Fruit fly (Drosophila melanogaster) whole organism, wandering third instar larva: ENCODE data around the gene Exo70.

ENCODE experiments used
- Abd-B ChIP-seq: fragments of >200 bp; optimal IDR thresholded peaks from 2 replicates; lab custom pipeline; 2017; ENCODE audit warnings: missing biosample characterization, missing genetic modification characterization
- CG32264 ChIP-seq: fragments of 200-800 bp; sonication (Bioruptor generic); optimal IDR thresholded peaks from 2 replicates; lab custom pipeline; 2016; ENCODE audit warnings: missing biosample characterization, missing genetic modification characterization
- CG9705 ChIP-seq: fragments of 200-800 bp; sonication (Bioruptor generic); optimal IDR thresholded peaks from 2 replicates; lab custom pipeline; 2018; ENCODE audit warnings: missing biosample characterization, mild to moderate bottlenecking, missing genetic modification characterization
- CrebA ChIP-seq: fragments of 200-800 bp; sonication (Bioruptor generic); optimal IDR thresholded peaks from 2 replicates; lab custom pipeline; 2016; ENCODE audit warnings: missing biosample characterization, mild to moderate bottlenecking, missing genetic modification characterization, borderline replicate concordance
- Dfd ChIP-seq: fragments of >200 bp; optimal IDR thresholded peaks from 2 replicates; lab custom pipeline; 2017; ENCODE audit warnings: missing biosample characterization, missing genetic modification characterization
- Dif ChIP-seq: fragments of 200-275, 200-300 bp; sonication (Bioruptor generic); optimal IDR thresholded peaks from 2 replicates; lab custom pipeline; 2018; ENCODE audit warnings: missing biosample characterization, missing genetic modification characterization; ENCODE audit not compliant: partially characterized antibody
- GATAd ChIP-seq: sonication (Bioruptor generic); optimal IDR thresholded peaks from 2 replicates; lab custom pipeline; 2016; ENCODE audit warnings: missing biosample characterization, missing genetic modification characterization
- HLH106 ChIP-seq: fragments of 200-800 bp; optimal IDR thresholded peaks from 3 replicates; lab custom pipeline; 2019; ENCODE audit warnings: missing biosample characterization, mild to moderate bottlenecking, missing genetic modification characterization, moderate library complexity
- Hnf4 ChIP-seq: fragments of 200-800 bp; sonication (Bioruptor generic); optimal IDR thresholded peaks from 2 replicates; lab custom pipeline; 2016; ENCODE audit warnings: missing biosample characterization, mild to moderate bottlenecking, missing genetic modification characterization
- Hr78 ChIP-seq: fragments of >200 bp; optimal IDR thresholded peaks from 2 replicates; lab custom pipeline; 2017; ENCODE audit warnings: missing biosample characterization, missing genetic modification characterization
- Hr83 ChIP-seq: fragments of 200-300 bp; sonication (Bioruptor generic); optimal IDR thresholded peaks from 2 replicates; lab custom pipeline; 2016; ENCODE audit warnings: missing biosample characterization, mild to moderate bottlenecking, missing genetic modification characterization, moderate library complexity; ENCODE audit not compliant: poor library complexity, severe bottlenecking
- Jra ChIP-seq: sonication (Bioruptor generic); optimal IDR thresholded peaks from 2 replicates; lab custom pipeline; 2016; ENCODE audit warnings: missing biosample characterization, missing genetic modification characterization
- Mio ChIP-seq: sonication (Bioruptor generic); optimal IDR thresholded peaks from 2 replicates; lab custom pipeline; 2016; ENCODE audit warnings: missing biosample characterization, missing genetic modification characterization
- Myc ChIP-seq: fragments of >200 bp; optimal IDR thresholded peaks from 2 replicates; lab custom pipeline; 2017
- N ChIP-seq: fragments of >200 bp; optimal IDR thresholded peaks from 2 replicates; lab custom pipeline; 2018; ENCODE audit warnings: missing biosample characterization, missing external identifiers, missing genetic modification characterization
- OdsH ChIP-seq: fragments of 200-800 bp; sonication (Bioruptor generic); optimal IDR thresholded peaks from 2 replicates; lab custom pipeline; 2016; ENCODE audit warnings: missing biosample characterization, mild to moderate bottlenecking, missing genetic modification characterization
- Rel ChIP-seq, 2 experiments: fragments of 200-800 bp; sonication (Bioruptor generic) in 1 of 2; optimal IDR thresholded peaks; 2 replicates in 1 of 2; 3 replicates in 1 of 2; lab custom pipeline; 2016 to 2019; ENCODE audit warnings: mild to moderate bottlenecking in 2 of 2, missing biosample characterization in 2 of 2, missing genetic modification characterization in 2 of 2, moderate library complexity in 1 of 2
- Sp1 ChIP-seq: fragments of 200-800 bp; sonication (Bioruptor generic); optimal IDR thresholded peaks from 3 replicates; lab custom pipeline; 2019; ENCODE audit warnings: missing biosample characterization, mild to moderate bottlenecking, missing genetic modification characterization, moderate library complexity
- Vsx2 ChIP-seq: fragments of 200-300, 225-300 bp; sonication (Bioruptor generic); optimal IDR thresholded peaks from 2 replicates; lab custom pipeline; 2018; ENCODE audit warnings: missing biosample characterization, missing genetic modification characterization; ENCODE audit not compliant: partially characterized antibody
- br ChIP-seq: fragments of 200-800 bp; sonication (Bioruptor generic); optimal IDR thresholded peaks from 2 replicates; lab custom pipeline; 2016; ENCODE audit warnings: missing biosample characterization, missing genetic modification characterization
- brk ChIP-seq: fragments of 200-800 bp; sonication (Bioruptor generic); optimal IDR thresholded peaks from 2 replicates; lab custom pipeline; 2016; ENCODE audit warnings: missing biosample characterization, mild to moderate bottlenecking, missing genetic modification characterization
- dl ChIP-seq, 2 experiments: fragments of 175-275, 200-275 bp in 1 of 2; fragments of 200-275 bp in 1 of 2; sonication (Bioruptor generic); optimal IDR thresholded peaks; lab custom pipeline; 2018; ENCODE audit warnings: mild to moderate bottlenecking in 2 of 2, missing biosample characterization in 2 of 2, missing genetic modification characterization in 2 of 2, moderate library complexity in 2 of 2; ENCODE audit not compliant: partially characterized antibody in 2 of 2, insufficient read depth in 1 of 2
- dmrt93B ChIP-seq: fragments of 200-800 bp; sonication (Bioruptor generic); optimal IDR thresholded peaks from 2 replicates; lab custom pipeline; 2018; ENCODE audit warnings: missing biosample characterization, mild to moderate bottlenecking, missing genetic modification characterization
- dsf ChIP-seq: sonication (Bioruptor generic); optimal IDR thresholded peaks from 2 replicates; lab custom pipeline; 2016; ENCODE audit warnings: missing biosample characterization, missing genetic modification characterization, borderline replicate concordance
- ey ChIP-seq: fragments of 200-800 bp; sonication (Bioruptor generic); optimal IDR thresholded peaks from 2 replicates; lab custom pipeline; 2016; ENCODE audit warnings: missing biosample characterization, missing genetic modification characterization
- foxo ChIP-seq, 2 experiments: fragments of 200-800 bp; sonication (Bioruptor generic); optimal IDR thresholded peaks; 2 replicates in 1 of 2; 3 replicates in 1 of 2; lab custom pipeline; 2016 to 2017; ENCODE audit warnings: missing biosample characterization in 2 of 2, missing genetic modification characterization in 2 of 2
- fru ChIP-seq: fragments of 200-800 bp; sonication (Bioruptor generic); optimal IDR thresholded peaks from 3 replicates; lab custom pipeline; 2016; ENCODE audit warnings: missing biosample characterization, mild to moderate bottlenecking, missing genetic modification characterization
- h ChIP-seq: fragments of 200-800 bp; sonication (Bioruptor generic); optimal IDR thresholded peaks from 3 replicates; lab custom pipeline; 2016; ENCODE audit warnings: missing biosample characterization, mild to moderate bottlenecking, missing genetic modification characterization
- jim ChIP-seq: fragments of 175-275, 200-325 bp; sonication (Bioruptor generic); optimal IDR thresholded peaks from 2 replicates; lab custom pipeline; 2016; ENCODE audit warnings: missing biosample characterization, mild to moderate bottlenecking, missing genetic modification characterization
- lola ChIP-seq: fragments of >200 bp; optimal IDR thresholded peaks from 2 replicates; lab custom pipeline; 2017; ENCODE audit warnings: missing biosample characterization, missing genetic modification characterization
- pan ChIP-seq: fragments of >200 bp; optimal IDR thresholded peaks from 2 replicates; lab custom pipeline; 2017
- psq ChIP-seq: fragments of 200-800 bp; sonication (Bioruptor generic); optimal IDR thresholded peaks from 3 replicates; lab custom pipeline; 2017; ENCODE audit warnings: missing biosample characterization, mild to moderate bottlenecking, missing genetic modification characterization, moderate library complexity
- rgr ChIP-seq: fragments of 200-800 bp; sonication (Bioruptor generic); optimal IDR thresholded peaks from 3 replicates; lab custom pipeline; 2016; ENCODE audit warnings: missing biosample characterization, mild to moderate bottlenecking, missing genetic modification characterization
- sage ChIP-seq: fragments of 200-800 bp; sonication (Bioruptor generic); optimal IDR thresholded peaks from 2 replicates; lab custom pipeline; 2016; ENCODE audit warnings: missing biosample characterization, mild to moderate bottlenecking, missing genetic modification characterization
- sv ChIP-seq: fragments of 200-800 bp; sonication (Bioruptor generic); optimal IDR thresholded peaks from 3 replicates; lab custom pipeline; 2016; ENCODE audit warnings: missing biosample characterization, missing genetic modification characterization
- tai ChIP-seq: sonication (Bioruptor generic); optimal IDR thresholded peaks from 2 replicates; lab custom pipeline; 2016; ENCODE audit warnings: missing biosample characterization, missing genetic modification characterization
- usp ChIP-seq: fragments of >200 bp; optimal IDR thresholded peaks from 2 replicates; lab custom pipeline; 2017; ENCODE audit warnings: missing biosample characterization, missing genetic modification characterization
- woc ChIP-seq: sonication (Bioruptor generic); optimal IDR thresholded peaks from 2 replicates; lab custom pipeline; 2016; ENCODE audit warnings: missing biosample characterization, mild to moderate bottlenecking, missing genetic modification characterization

Gene Exo70

DNA sequence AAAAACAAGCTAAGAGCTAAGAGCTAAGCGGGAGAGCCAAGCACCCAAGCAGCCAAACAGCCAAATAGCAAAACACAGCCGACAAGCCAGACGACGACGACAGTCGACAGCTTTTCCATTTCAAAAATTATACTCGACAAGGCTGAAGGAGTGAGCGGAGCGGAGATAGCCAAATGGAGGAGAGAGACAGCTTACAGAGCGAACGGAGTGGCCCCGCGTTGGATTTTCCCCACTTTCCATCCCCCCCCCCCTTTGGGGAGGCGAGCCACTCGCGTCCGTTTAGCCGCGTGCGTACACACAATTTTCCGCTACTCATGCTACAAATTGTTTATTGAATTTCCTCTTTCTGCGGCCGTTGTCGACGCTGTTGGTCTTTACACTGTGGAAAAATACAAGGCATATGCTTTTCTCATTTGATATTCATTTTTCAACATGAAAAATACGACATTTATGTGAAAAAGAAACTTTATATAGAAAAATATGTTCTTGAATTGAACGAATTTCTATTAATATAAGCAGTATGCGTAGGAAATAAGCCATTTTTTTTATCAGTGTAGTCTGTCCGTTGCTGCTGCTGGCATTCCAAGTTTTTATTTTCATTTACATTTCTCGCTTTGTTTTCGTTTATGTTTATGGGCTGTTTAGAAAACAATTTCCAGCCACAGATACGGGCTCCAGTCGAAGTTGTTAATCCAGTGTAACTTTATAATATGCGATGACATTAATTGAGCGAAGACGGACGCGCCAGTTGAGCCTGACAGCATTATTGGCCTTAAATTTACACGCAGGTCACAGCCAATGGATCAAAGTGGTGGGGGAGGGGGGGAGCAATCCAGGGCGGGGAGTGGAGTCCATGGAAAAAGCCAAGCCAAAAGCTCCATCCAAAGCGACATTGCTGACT is 46.5 kb downstream of the Exo70 start:
- TF ChIP-seq Jra (GFP tag; lab: Kevin White, UChicago) (peak; percentile 45), rgr (GFP tag; lab: Kevin White, UChicago) (peak; percentile 86), N (GFP tag; lab: Kevin White, UChicago) (no peak), fru (GFP tag; lab: Kevin White, UChicago) (peak; percentile 88), dmrt93B (GFP tag; lab: Kevin White, UChicago) (peak; percentile 51), Dif (GFP tag; lab: Kevin White, UChicago) (no peak), Hnf4 (peak; percentile 79), woc (peak; percentile 39), dsf (GFP tag; lab: Kevin White, UChicago) (no peak), br (GFP tag; lab: Kevin White, UChicago) (peak; percentile 82), lola (GFP tag; lab: Kevin White, UChicago) (no peak), Sp1 (GFP tag; lab: Kevin White, UChicago) (peak; percentile 80), brk (GFP tag; lab: Kevin White, UChicago) (peak; percentile 73), h (GFP tag; lab: Kevin White, UChicago) (peak; percentile 89), ey (GFP tag; lab: Kevin White, UChicago) (peak; percentile 83), CG32264 (peak; percentile 59), Dfd (GFP tag; lab: Kevin White, UChicago) (no peak), psq (peak; percentile 72), pan (lab: Kevin White, UChicago) (no peak), CG9705 (GFP tag; lab: Kevin White, UChicago) (peak; percentile 36), Myc (lab: Kevin White, UChicago) (no peak), OdsH (GFP tag; lab: Kevin White, UChicago) (peak; percentile 84), HLH106 (tag; lab: Kevin White, UChicago) (peak; percentile 81), foxo (GFP tag; optimal IDR thresholded peaks at IDR 0.05; lab: Kevin White, UChicago) (peak in 1 of 2 experiments; percentile 85), Rel (GFP tag; optimal IDR thresholded peaks at IDR 0.05; lab: Kevin White, UChicago) (no peak), Rel (tag; optimal IDR thresholded peaks at IDR 0.05; lab: Kevin White, UChicago) (peak; percentile 13), sv (GFP tag; lab: Kevin White, UChicago) (peak; percentile 97), sage (GFP tag; lab: Kevin White, UChicago) (peak; percentile 70)

DNA sequence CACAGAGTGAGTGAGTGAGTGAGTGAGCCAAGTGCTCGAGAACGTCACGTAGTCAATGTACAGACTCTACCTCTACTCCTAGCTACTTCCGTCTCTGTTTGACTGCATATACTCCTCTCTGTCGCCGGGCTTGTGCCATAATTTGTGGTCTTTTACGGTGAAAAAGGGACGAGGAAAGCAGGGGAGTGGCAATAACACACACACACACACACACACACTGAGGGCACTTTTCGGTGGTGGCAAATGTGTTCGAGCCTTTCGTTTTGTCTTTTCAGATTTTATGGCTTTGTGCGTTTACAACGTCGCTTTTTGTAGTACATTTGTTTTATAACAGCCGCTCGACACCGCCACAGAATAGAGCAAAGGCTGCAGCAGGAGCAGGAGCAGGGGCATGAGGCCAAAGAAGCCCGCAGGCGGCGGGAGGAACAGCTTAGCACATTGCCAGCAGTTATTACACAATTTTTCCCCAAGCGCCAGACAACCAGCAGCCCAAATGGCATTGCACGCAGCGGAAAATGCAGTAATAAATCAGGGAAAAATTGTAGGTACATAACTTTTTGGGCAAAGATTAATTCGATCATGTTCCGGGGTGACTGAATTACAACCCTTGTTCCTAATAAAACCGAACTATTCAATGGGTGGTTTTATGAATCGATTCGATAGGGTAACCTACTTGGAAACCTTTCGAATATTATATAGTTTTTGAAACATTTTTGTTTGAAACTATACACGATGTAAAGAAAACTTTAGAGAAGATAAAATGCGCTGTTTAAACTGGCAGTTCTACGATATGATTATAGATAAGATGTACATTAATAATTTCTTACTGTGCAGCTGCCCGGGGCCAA is 47.3 kb downstream of the Exo70 start:
- TF ChIP-seq dmrt93B (GFP tag; lab: Kevin White, UChicago) = peak; percentile 11
- no peak for TF ChIP-seq sage (GFP tag; lab: Kevin White, UChicago)
- no peak for TF ChIP-seq N (GFP tag; lab: Kevin White, UChicago)
- peak; percentile 36 for TF ChIP-seq HLH106 (tag; lab: Kevin White, UChicago)
- TF ChIP-seq ey (GFP tag; lab: Kevin White, UChicago) = peak; percentile 8
- TF ChIP-seq Hr83 (GFP tag; lab: Kevin White, UChicago) = no peak
- no peak for TF ChIP-seq usp (GFP tag; lab: Kevin White, UChicago)
- no peak for TF ChIP-seq Vsx2 (GFP tag; lab: Kevin White, UChicago)
- TF ChIP-seq GATAd (GFP tag; lab: Kevin White, UChicago) = no peak
- no peak for TF ChIP-seq pan (lab: Kevin White, UChicago)
- no peak for TF ChIP-seq Jra (GFP tag; lab: Kevin White, UChicago)
- TF ChIP-seq dl (GFP tag; optimal IDR thresholded peaks at IDR 0.05; lab: Kevin White, UChicago; ENCODE audit: insufficient read depth in 1 of 2, partially characterized antibody in 2 of 2) = no peak
- TF ChIP-seq CG32264 = no peak
- no peak for TF ChIP-seq Abd-B
- TF ChIP-seq Dif (GFP tag; lab: Kevin White, UChicago) = no peak
- TF ChIP-seq sv (GFP tag; lab: Kevin White, UChicago) = no peak
- no peak for TF ChIP-seq Hnf4
- TF ChIP-seq Rel (GFP tag; optimal IDR thresholded peaks at IDR 0.05; lab: Kevin White, UChicago) = no peak
- TF ChIP-seq Rel (tag; optimal IDR thresholded peaks at IDR 0.05; lab: Kevin White, UChicago) = no peak
- TF ChIP-seq Hr78 (GFP tag; lab: Kevin White, UChicago) = no peak
- TF ChIP-seq fru (GFP tag; lab: Kevin White, UChicago) = peak; percentile 51
- TF ChIP-seq tai (GFP tag; lab: Kevin White, UChicago) = no peak
- TF ChIP-seq Sp1 (GFP tag; lab: Kevin White, UChicago) = no peak
- TF ChIP-seq dsf (GFP tag; lab: Kevin White, UChicago) = no peak
- TF ChIP-seq psq = no peak
- TF ChIP-seq foxo (GFP tag; optimal IDR thresholded peaks at IDR 0.05; lab: Kevin White, UChicago) = peak in 1 of 2 experiments; percentile 37
- TF ChIP-seq br (GFP tag; lab: Kevin White, UChicago) = no peak
- TF ChIP-seq lola (GFP tag; lab: Kevin White, UChicago) = no peak
- TF ChIP-seq Myc (lab: Kevin White, UChicago) = no peak
- no peak for TF ChIP-seq woc
- peak; percentile 1 for TF ChIP-seq rgr (GFP tag; lab: Kevin White, UChicago)
- TF ChIP-seq CG9705 (GFP tag; lab: Kevin White, UChicago) = no peak
- TF ChIP-seq h (GFP tag; lab: Kevin White, UChicago) = peak; percentile 44
- no peak for TF ChIP-seq jim (GFP tag; lab: Kevin White, UChicago)
- TF ChIP-seq brk (GFP tag; lab: Kevin White, UChicago) = peak; percentile 11
- TF ChIP-seq Dfd (GFP tag; lab: Kevin White, UChicago) = no peak
- no peak for TF ChIP-seq CrebA (GFP tag; lab: Kevin White, UChicago)
- TF ChIP-seq OdsH (GFP tag; lab: Kevin White, UChicago) = peak; percentile 39
- TF ChIP-seq Mio (GFP tag; lab: Kevin White, UChicago) = no peak
